Worm (Caenorhabditis elegans) whole organism, early embryonic: Measurements from ENCODE around the gene ZK697.1.

ENCODE experiments used
- B0310.2 ChIP-seq: sonication (generic microtip); optimal IDR thresholded peaks from 2 replicates; lab custom pipeline; 2016; ENCODE audit warnings: mild to moderate bottlenecking, missing genetic modification characterization, missing compliant biosample characterization
- F13C5.2 ChIP-seq: sonication (generic microtip); optimal IDR thresholded peaks from 2 replicates; lab custom pipeline; 2017; ENCODE audit warnings: mild to moderate bottlenecking, missing genetic modification characterization, inconsistent platforms, missing compliant biosample characterization
- aly-1 ChIP-seq: sonication (generic microtip); optimal IDR thresholded peaks from 2 replicates; lab custom pipeline; 2016; ENCODE audit warnings: missing genetic modification characterization, missing compliant biosample characterization
- ama-1 ChIP-seq: fragments of 150-350 bp; optimal IDR thresholded peaks from 2 replicates; lab custom pipeline; 2014
- ceh-13 ChIP-seq: fragments of 200-800 bp; sonication (Bioruptor generic); optimal IDR thresholded peaks from 2 replicates; lab custom pipeline; 2018; ENCODE audit warnings: mild to moderate bottlenecking, missing genetic modification characterization, missing compliant biosample characterization
- ceh-36 ChIP-seq: sonication (generic microtip); optimal IDR thresholded peaks from 2 replicates; lab custom pipeline; 2016; ENCODE audit warnings: missing genetic modification characterization, inconsistent platforms, missing compliant biosample characterization
- ets-7 ChIP-seq: sonication (generic microtip); optimal IDR thresholded peaks from 2 replicates; lab custom pipeline; 2016; ENCODE audit warnings: missing genotype, missing genetic modification characterization, missing compliant biosample characterization
- flt-1 ChIP-seq: fragments of 200-800 bp; sonication (Bioruptor generic); IDR thresholded peaks from 2 replicates; pipeline ENCODE4 v1.3.6; 2022; ENCODE audit warnings: missing genetic modification characterization, missing compliant biosample characterization
- hmbx-1 ChIP-seq: sonication (generic microtip); optimal IDR thresholded peaks from 2 replicates; lab custom pipeline; 2016; ENCODE audit warnings: mild to moderate bottlenecking, missing genetic modification characterization, missing compliant biosample characterization
- hmg-4 ChIP-seq: fragments of 200-800 bp; sonication (Bioruptor generic); optimal IDR thresholded peaks from 2 replicates; lab custom pipeline; 2018; ENCODE audit warnings: mild to moderate bottlenecking, missing genetic modification characterization, missing compliant biosample characterization
- hnd-1 ChIP-seq: sonication (generic microtip); optimal IDR thresholded peaks from 2 replicates; lab custom pipeline; 2016; ENCODE audit warnings: missing genetic modification characterization, missing compliant biosample characterization
- pes-1 ChIP-seq: fragments of 200-800 bp; sonication (Bioruptor generic); IDR thresholded peaks from 2 replicates; pipeline ENCODE4 v1.3.6; 2022; ENCODE audit warnings: missing genetic modification reagents, missing genetic modification characterization, missing compliant biosample characterization
- scrt-1 ChIP-seq: fragments of 200-800 bp; sonication (Bioruptor generic); IDR thresholded peaks from 2 replicates; pipeline ENCODE4 v1.3.6; 2022; ENCODE audit warnings: missing genetic modification characterization, missing compliant biosample characterization
- sea-1 ChIP-seq: fragments of 200-800 bp; sonication (Bioruptor generic); conservative IDR thresholded peaks from 2 replicates; pipeline ENCODE4 v1.3.6; 2022; ENCODE audit warnings: missing genetic modification characterization, missing compliant biosample characterization
- tbx-11 ChIP-seq: fragments of 200-800 bp; sonication (Bioruptor generic); IDR thresholded peaks from 2 replicates; pipeline ENCODE4 v1.3.6; 2022; ENCODE audit warnings: missing genetic modification characterization, missing compliant biosample characterization
- tbx-37 ChIP-seq: fragments of 200-800 bp; sonication (Bioruptor generic); conservative IDR thresholded peaks from 2 replicates; pipeline ENCODE4 v1.3.6; 2022; ENCODE audit warnings: missing genetic modification reagents, missing genetic modification characterization, missing compliant biosample characterization
- tra-4 ChIP-seq: sonication (generic microtip); optimal IDR thresholded peaks from 2 replicates; lab custom pipeline; 2017; ENCODE audit warnings: missing genetic modification characterization, missing compliant biosample characterization

The ZK697.1 gene

DNA sequence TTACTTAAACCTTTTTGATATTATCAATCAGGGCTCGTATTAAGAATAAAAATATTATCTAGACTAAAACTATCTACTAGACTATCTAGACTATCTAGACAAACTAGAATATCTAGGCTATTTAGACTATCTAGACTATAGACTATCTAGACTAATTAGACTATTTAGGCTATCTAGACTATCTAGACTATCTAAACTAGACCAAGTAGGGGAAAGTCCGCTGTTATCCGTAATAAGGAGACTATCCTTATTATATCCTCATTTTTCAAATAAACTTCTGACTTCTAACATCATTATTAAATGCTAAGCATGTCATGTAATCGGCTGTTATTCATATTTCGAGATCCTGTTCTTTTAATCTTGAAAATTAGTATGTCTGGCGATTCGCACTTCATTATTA lies 30.6 kb upstream of the ZK697.1 start, which contains the start of gene srw-101:
Gene srw-101 (plus strand): TSS at position 301 of the 400 bp plus-strand sequence.
- TF ChIP-seq B0310.2 (tag; lab: Kevin White, UChicago): no peak
- TF ChIP-seq F13C5.2 (tag; lab: Kevin White, UChicago): no peak
- TF ChIP-seq ets-7 (tag; lab: Kevin White, UChicago): no peak
- TF ChIP-seq scrt-1: no peak
- no peak for TF ChIP-seq sea-1 (GFP tag; lab: Robert Waterston, UW)
- no peak for TF ChIP-seq tbx-37 (GFP tag; lab: Robert Waterston, UW)
- no peak for TF ChIP-seq hmg-4 (GFP tag; lab: Kevin White, UChicago)
- no peak for TF ChIP-seq ama-1 (lab: Kevin White, UChicago)
- no peak for TF ChIP-seq hmbx-1 (tag; lab: Kevin White, UChicago)
- TF ChIP-seq aly-1 (tag; lab: Kevin White, UChicago): no peak

DNA sequence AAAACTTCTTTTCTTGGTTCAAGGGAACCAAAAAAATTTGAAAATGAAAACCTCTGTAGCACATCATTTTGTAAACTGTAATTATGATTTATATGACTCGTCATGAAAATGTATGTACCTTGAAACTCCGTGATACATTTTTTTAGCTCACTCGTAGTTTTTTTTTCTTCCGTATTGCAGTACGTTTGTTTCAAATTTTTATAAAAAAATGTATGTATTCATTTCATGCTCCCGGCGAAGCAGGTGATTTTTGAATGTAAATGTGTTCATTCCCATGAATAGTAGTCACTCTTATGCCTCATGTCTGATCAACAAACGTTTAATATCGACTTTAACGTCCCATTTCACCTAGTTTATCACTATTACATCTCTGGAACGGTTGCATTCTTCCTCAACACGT lies 27.2 kb upstream of the ZK697.1 start, which contains the start of gene sri-27:
Gene sri-27 (plus strand): TSS at position 301 of the 400 bp plus-strand sequence.
- TF ChIP-seq hnd-1 (tag; lab: Kevin White, UChicago) (no peak), tbx-37 (GFP tag; lab: Robert Waterston, UW) (no peak), ama-1 (lab: Kevin White, UChicago) (no peak), flt-1 (GFP tag; lab: Robert Waterston, UW) (no peak), B0310.2 (tag; lab: Kevin White, UChicago) (no peak), aly-1 (tag; lab: Kevin White, UChicago) (no peak), ceh-36 (tag; lab: Kevin White, UChicago) (no peak), ets-7 (tag; lab: Kevin White, UChicago) (no peak), sea-1 (GFP tag; lab: Robert Waterston, UW) (no peak), F13C5.2 (tag; lab: Kevin White, UChicago) (no peak), scrt-1 (no peak), hmg-4 (GFP tag; lab: Kevin White, UChicago) (no peak), ceh-13 (GFP tag; lab: Kevin White, UChicago) (no peak), tra-4 (tag; lab: Kevin White, UChicago) (no peak), pes-1 (no peak)

DNA sequence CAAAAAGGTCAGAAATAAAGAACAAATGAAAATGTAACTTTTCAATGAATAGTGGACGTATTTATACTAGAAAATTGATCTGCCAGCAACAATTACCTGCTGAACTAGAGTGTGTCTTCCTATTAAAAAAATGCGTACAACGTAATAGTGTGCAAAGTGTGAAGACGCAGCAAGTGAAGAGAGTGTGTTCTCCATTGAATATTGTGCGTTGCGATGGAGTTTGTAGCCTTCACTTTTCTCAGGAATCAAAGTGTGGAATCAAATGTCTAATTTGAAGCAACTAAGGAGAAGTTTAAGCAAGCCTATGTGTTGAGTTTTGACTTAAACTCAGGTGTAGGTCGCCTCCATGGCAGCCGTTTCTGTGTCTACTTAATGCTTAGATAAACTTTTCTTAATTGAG lies 20.7 kb upstream of the ZK697.1 start, which contains the start of gene gst-21:
Gene gst-21 (minus strand): TSS at position 101 of the 400 bp plus-strand sequence.
- no peak for TF ChIP-seq hmbx-1 (tag; lab: Kevin White, UChicago)
- no peak for TF ChIP-seq flt-1 (GFP tag; lab: Robert Waterston, UW)

DNA sequence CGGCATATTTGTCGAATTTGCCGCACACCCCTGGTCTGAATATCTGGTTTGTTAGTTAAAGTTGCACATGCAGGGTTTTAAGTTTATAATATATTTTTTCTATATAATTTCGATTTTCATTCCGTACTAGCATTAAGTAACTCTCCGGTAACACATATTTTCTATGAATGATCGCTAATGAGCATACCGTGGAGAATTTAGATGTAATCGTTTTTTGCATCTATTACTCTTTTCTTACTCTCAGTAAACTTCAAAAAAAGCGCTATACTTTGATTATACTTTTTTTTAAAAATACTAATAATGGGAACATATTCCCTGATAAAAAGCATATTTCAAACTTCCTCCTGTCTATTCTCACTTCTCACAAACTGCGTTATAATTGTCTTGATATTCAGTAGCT lies 18.0 kb upstream of the ZK697.1 start, which contains the start of gene str-160:
Gene str-160 (plus strand): TSS at position 301 of the 400 bp plus-strand sequence.
- TF ChIP-seq hmg-4 (GFP tag; lab: Kevin White, UChicago) (no peak), ets-7 (tag; lab: Kevin White, UChicago) (no peak), tbx-11 (no peak), tbx-37 (GFP tag; lab: Robert Waterston, UW) (no peak), hmbx-1 (tag; lab: Kevin White, UChicago) (no peak)

DNA sequence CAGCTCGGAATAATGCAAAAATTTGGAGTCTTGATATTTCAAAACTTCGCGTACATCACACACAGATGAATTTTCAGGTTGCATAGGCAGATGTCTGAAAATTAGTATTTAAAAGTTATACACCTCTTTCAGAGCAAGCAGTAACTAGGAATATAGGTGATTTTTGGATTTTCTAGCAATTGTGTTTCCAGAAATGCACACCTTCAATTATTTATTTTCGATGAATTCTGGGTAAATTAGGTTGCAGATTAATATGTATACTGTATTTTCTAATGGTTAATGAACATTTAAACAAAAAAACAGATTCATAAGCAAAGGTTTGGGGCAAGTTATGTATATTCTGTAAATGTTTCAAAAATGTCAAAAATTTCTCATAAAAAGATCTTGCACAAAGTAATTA lies 11.5 kb upstream of the ZK697.1 start, which contains the start of gene srab-25:
Gene srab-25 (minus strand): TSS at position 101 of the 400 bp plus-strand sequence.
- TF ChIP-seq ceh-36 (tag; lab: Kevin White, UChicago): no peak
- TF ChIP-seq sea-1 (GFP tag; lab: Robert Waterston, UW): no peak
- no peak for TF ChIP-seq tbx-11
- TF ChIP-seq tra-4 (tag; lab: Kevin White, UChicago): no peak
- TF ChIP-seq scrt-1: no peak
- TF ChIP-seq tbx-37 (GFP tag; lab: Robert Waterston, UW): no peak
- TF ChIP-seq hmg-4 (GFP tag; lab: Kevin White, UChicago): no peak

DNA sequence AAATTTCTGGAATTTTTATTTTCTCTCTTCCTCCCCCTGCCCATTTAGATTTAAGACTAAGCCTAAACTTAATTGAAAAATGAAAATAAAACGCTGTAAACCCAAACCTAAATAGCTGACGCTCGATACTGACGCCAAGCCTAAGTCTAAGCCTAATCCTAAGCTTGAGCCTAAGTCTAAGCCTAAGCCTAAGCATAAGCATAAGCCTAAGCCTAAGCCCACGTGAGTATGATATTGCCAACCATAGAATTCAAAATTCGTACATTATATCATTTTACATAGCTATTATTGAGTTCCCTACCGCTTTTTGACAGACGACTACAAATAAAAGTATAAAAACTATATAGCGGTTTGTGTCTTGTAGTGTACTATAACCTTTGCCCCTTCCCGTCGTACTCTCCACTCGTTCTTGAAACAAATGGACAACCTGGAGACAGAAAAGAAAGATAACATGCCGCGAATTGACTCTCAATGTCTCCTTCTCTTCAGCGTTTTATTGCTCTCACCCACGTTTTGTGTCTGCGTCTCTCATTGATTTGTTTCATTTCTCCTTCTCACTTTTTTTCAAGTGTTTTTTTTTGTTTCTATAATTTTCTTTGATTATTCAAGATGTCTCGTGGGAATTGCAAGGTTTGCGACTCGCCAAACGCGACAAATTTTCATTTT lies 9.3 kb upstream of the ZK697.1 start, which contains the start of gene nhr-256:
Gene nhr-256 (plus strand): TSS at position 567 of the 666 bp plus-strand sequence.
- no peak for TF ChIP-seq ceh-13 (GFP tag; lab: Kevin White, UChicago)
- peak; percentile 38 for TF ChIP-seq ceh-36 (tag; lab: Kevin White, UChicago)

DNA sequence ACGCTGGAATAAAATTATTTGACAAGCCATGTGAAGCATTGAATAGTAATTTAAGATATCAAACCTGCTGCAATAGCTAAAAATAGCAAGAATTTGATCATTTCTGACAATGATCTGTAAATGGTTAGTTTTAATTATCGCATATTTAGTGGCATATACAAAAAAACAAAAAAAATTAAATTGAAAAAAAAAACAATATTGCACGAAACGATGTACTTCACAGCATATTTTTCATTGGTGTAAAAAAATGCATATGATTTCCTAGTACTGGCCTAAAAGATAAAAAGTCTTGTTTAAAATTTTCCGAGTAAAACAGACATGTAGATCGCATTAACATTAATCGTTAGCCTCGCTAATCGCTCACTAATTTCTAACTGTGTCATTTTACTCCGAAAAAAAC lies 3.5 kb upstream of the ZK697.1 start, which contains the start of gene ZK697.8:
Gene ZK697.8 (minus strand): TSS at position 101 of the 400 bp plus-strand sequence.
- no peak for TF ChIP-seq pes-1
- TF ChIP-seq B0310.2 (tag; lab: Kevin White, UChicago): no peak
- TF ChIP-seq F13C5.2 (tag; lab: Kevin White, UChicago): no peak
- TF ChIP-seq ceh-36 (tag; lab: Kevin White, UChicago): no peak
- no peak for TF ChIP-seq tbx-37 (GFP tag; lab: Robert Waterston, UW)
- TF ChIP-seq scrt-1: no peak
- TF ChIP-seq ets-7 (tag; lab: Kevin White, UChicago): no peak
- no peak for TF ChIP-seq tbx-11
- TF ChIP-seq ceh-13 (GFP tag; lab: Kevin White, UChicago): no peak
- no peak for TF ChIP-seq aly-1 (tag; lab: Kevin White, UChicago)
- no peak for TF ChIP-seq hmbx-1 (tag; lab: Kevin White, UChicago)
- no peak for TF ChIP-seq ama-1 (lab: Kevin White, UChicago)
- no peak for TF ChIP-seq hnd-1 (tag; lab: Kevin White, UChicago)
- no peak for TF ChIP-seq sea-1 (GFP tag; lab: Robert Waterston, UW)
- TF ChIP-seq flt-1 (GFP tag; lab: Robert Waterston, UW): no peak
- TF ChIP-seq hmg-4 (GFP tag; lab: Kevin White, UChicago): no peak
- no peak for TF ChIP-seq tra-4 (tag; lab: Kevin White, UChicago)
